Worm (Caenorhabditis elegans) whole organism, L4/young adult: ENCODE measurements around the gene fbxb-112.

Source experiments
- dao-5 ChIP-seq: sonication (generic microtip); optimal IDR thresholded peaks from 2 replicates; lab custom pipeline; 2016; ENCODE audit warnings: missing genotype, missing genetic modification characterization, moderate library complexity, missing compliant biosample characterization
- him-1 ChIP-seq: sonication (generic microtip); optimal IDR thresholded peaks from 2 replicates; lab custom pipeline; 2016; ENCODE audit warnings: missing genotype, missing genetic modification reagents, missing genetic modification characterization, missing compliant biosample characterization

DNA sequence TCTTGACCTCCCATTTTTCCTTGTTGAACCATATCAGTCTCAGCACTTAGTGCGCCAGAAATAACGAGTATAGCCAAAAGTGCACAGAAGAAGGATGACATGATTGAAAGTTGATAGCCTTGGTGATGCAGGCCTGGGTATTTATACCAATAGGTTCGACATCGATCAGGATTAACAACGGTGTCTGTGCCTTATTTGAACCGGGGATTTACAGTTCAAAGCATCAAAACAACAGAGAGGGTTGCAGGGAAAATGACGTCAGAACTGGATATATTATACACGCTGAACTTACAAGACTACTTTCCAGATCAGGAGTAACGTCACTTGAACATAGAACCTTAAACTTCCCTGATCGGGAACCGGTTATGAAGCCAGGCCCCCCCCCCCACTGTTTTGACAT, 18.6 kb upstream of the fbxb-112 start, which contains the start of gene Y49F6B.12:
- TF ChIP-seq him-1 (tag; lab: Kevin White, UChicago) (no peak), dao-5 (tag; lab: Kevin White, UChicago) (no peak)
